Worm (Caenorhabditis elegans) whole organism, early embryonic: ENCODE results near the gene bed-3.

Experiments
- B0310.2 ChIP-seq: sonication (generic microtip); optimal IDR thresholded peaks from 2 replicates; lab custom pipeline; 2016; ENCODE audit warnings: mild to moderate bottlenecking, missing genetic modification characterization, missing compliant biosample characterization
- F13C5.2 ChIP-seq: sonication (generic microtip); optimal IDR thresholded peaks from 2 replicates; lab custom pipeline; 2017; ENCODE audit warnings: mild to moderate bottlenecking, missing genetic modification characterization, inconsistent platforms, missing compliant biosample characterization
- aly-1 ChIP-seq: sonication (generic microtip); optimal IDR thresholded peaks from 2 replicates; lab custom pipeline; 2016; ENCODE audit warnings: missing genetic modification characterization, missing compliant biosample characterization
- ama-1 ChIP-seq: fragments of 150-350 bp; optimal IDR thresholded peaks from 2 replicates; lab custom pipeline; 2014
- ceh-13 ChIP-seq: fragments of 200-800 bp; sonication (Bioruptor generic); optimal IDR thresholded peaks from 2 replicates; lab custom pipeline; 2018; ENCODE audit warnings: mild to moderate bottlenecking, missing genetic modification characterization, missing compliant biosample characterization
- ceh-36 ChIP-seq: sonication (generic microtip); optimal IDR thresholded peaks from 2 replicates; lab custom pipeline; 2016; ENCODE audit warnings: missing genetic modification characterization, inconsistent platforms, missing compliant biosample characterization
- ets-7 ChIP-seq: sonication (generic microtip); optimal IDR thresholded peaks from 2 replicates; lab custom pipeline; 2016; ENCODE audit warnings: missing genotype, missing genetic modification characterization, missing compliant biosample characterization
- flt-1 ChIP-seq: fragments of 200-800 bp; sonication (Bioruptor generic); IDR thresholded peaks from 2 replicates; pipeline ENCODE4 v1.3.6; 2022; ENCODE audit warnings: missing genetic modification characterization, missing compliant biosample characterization
- hmbx-1 ChIP-seq: sonication (generic microtip); optimal IDR thresholded peaks from 2 replicates; lab custom pipeline; 2016; ENCODE audit warnings: mild to moderate bottlenecking, missing genetic modification characterization, missing compliant biosample characterization
- hmg-4 ChIP-seq: fragments of 200-800 bp; sonication (Bioruptor generic); optimal IDR thresholded peaks from 2 replicates; lab custom pipeline; 2018; ENCODE audit warnings: mild to moderate bottlenecking, missing genetic modification characterization, missing compliant biosample characterization
- hnd-1 ChIP-seq: sonication (generic microtip); optimal IDR thresholded peaks from 2 replicates; lab custom pipeline; 2016; ENCODE audit warnings: missing genetic modification characterization, missing compliant biosample characterization
- pes-1 ChIP-seq: fragments of 200-800 bp; sonication (Bioruptor generic); IDR thresholded peaks from 2 replicates; pipeline ENCODE4 v1.3.6; 2022; ENCODE audit warnings: missing genetic modification reagents, missing genetic modification characterization, missing compliant biosample characterization
- scrt-1 ChIP-seq: fragments of 200-800 bp; sonication (Bioruptor generic); IDR thresholded peaks from 2 replicates; pipeline ENCODE4 v1.3.6; 2022; ENCODE audit warnings: missing genetic modification characterization, missing compliant biosample characterization
- sea-1 ChIP-seq: fragments of 200-800 bp; sonication (Bioruptor generic); conservative IDR thresholded peaks from 2 replicates; pipeline ENCODE4 v1.3.6; 2022; ENCODE audit warnings: missing genetic modification characterization, missing compliant biosample characterization
- tbx-11 ChIP-seq: fragments of 200-800 bp; sonication (Bioruptor generic); IDR thresholded peaks from 2 replicates; pipeline ENCODE4 v1.3.6; 2022; ENCODE audit warnings: missing genetic modification characterization, missing compliant biosample characterization
- tbx-37 ChIP-seq: fragments of 200-800 bp; sonication (Bioruptor generic); conservative IDR thresholded peaks from 2 replicates; pipeline ENCODE4 v1.3.6; 2022; ENCODE audit warnings: missing genetic modification reagents, missing genetic modification characterization, missing compliant biosample characterization
- tra-4 ChIP-seq: sonication (generic microtip); optimal IDR thresholded peaks from 2 replicates; lab custom pipeline; 2017; ENCODE audit warnings: missing genetic modification characterization, missing compliant biosample characterization

Gene bed-3

DNA sequence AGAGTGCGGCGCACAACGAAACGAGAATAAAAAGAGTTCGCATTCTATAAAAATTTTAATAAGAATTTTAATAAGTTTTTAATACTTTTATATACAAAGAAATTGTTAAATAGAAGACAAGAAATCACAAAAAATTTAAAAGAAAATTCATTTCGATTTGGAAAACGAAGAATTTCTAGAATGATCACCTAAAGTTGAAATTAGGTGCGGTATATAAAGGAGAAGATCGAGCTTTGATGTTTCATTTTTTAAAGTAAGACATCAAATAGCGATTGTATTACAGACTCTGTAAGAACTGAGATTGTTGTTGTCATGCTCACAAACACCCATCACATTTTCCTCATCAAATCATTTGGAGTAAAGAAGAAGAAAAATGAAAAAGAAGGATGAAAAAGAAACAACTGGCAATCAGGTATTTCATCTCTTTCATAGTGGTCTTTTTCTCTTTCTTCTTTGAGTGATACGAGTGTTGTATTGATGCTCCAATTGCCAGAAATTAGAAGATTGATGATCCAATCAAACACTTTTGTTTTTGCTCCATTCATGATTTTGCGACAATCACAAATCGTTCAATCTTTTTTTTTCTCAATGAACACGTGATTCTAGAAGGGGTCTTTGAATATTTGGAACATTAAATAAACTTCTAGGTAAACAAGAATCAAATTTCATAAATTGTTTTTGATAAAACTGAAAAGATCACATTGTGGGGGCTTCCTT, 12.0 kb downstream of the bed-3 start, which contains the start of gene dur-1:
Gene dur-1 (minus strand): TSS at position 51 of the 717 bp plus-strand sequence.
- no peak for TF ChIP-seq hmg-4 (GFP tag; lab: Kevin White, UChicago)
- no peak for TF ChIP-seq scrt-1 (GFP tag; lab: Robert Waterston, UW)
- TF ChIP-seq aly-1 (tag; lab: Kevin White, UChicago) = no peak
- no peak for TF ChIP-seq ets-7 (tag; lab: Kevin White, UChicago)

ce11 chrIV:9932055-9932454, 15.7 kb downstream of the bed-3 start, which contains the start of the genes trmt-10A and F25H8.2:
Gene trmt-10A, minus strand, starts transcription at chrIV:9932213.
Gene F25H8.2, plus strand, starts transcription at chrIV:9932235.
- no peak for TF ChIP-seq pes-1 (GFP tag; lab: Robert Waterston, UW)
- no peak for TF ChIP-seq aly-1 (tag; lab: Kevin White, UChicago)
- TF ChIP-seq tra-4 (tag; lab: Kevin White, UChicago) = no peak
- TF ChIP-seq sea-1 = no peak
- TF ChIP-seq F13C5.2 (tag; lab: Kevin White, UChicago) = no peak
- no peak for TF ChIP-seq scrt-1 (GFP tag; lab: Robert Waterston, UW)
- TF ChIP-seq hmg-4 (GFP tag; lab: Kevin White, UChicago) = no peak
- TF ChIP-seq tbx-11 (GFP tag; lab: Robert Waterston, UW) = no peak
- TF ChIP-seq flt-1 (GFP tag; lab: Robert Waterston, UW) = no peak
- TF ChIP-seq tbx-37 (GFP tag; lab: Robert Waterston, UW) = no peak
- TF ChIP-seq B0310.2 = no peak
- TF ChIP-seq ama-1 (lab: Kevin White, UChicago) = no peak

DNA sequence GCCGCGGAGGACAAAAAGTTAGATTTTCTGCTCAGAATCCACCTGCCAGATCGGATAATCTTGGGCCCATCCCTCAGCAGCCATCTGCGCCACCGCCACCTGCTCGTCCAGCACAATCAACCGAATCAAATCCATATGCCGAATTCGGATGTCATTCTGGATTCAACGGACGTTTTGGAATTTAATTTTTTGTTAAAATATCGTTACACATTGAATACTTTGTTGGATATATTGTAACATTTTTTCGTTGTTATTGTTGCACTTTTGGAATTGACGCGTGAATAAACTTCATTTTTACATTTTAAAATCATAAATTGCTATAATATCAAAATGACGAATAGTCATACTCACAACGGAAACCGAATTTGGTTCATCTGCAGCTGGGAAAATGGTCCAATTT, 17.3 kb downstream of the bed-3 start, which contains the start of gene spe-29:
Gene spe-29 (plus strand): TSS at position 301 of the 400 bp plus-strand sequence.
- TF ChIP-seq tbx-37 (GFP tag; lab: Robert Waterston, UW) = no peak
- no peak for TF ChIP-seq pes-1 (GFP tag; lab: Robert Waterston, UW)
- no peak for TF ChIP-seq ceh-36
- no peak for TF ChIP-seq aly-1 (tag; lab: Kevin White, UChicago)
- no peak for TF ChIP-seq ama-1 (lab: Kevin White, UChicago)
- no peak for TF ChIP-seq scrt-1 (GFP tag; lab: Robert Waterston, UW)
- TF ChIP-seq sea-1 = no peak
- no peak for TF ChIP-seq B0310.2
- TF ChIP-seq hmbx-1 = no peak
- TF ChIP-seq ceh-13 (GFP tag; lab: Kevin White, UChicago) = no peak
- TF ChIP-seq F13C5.2 (tag; lab: Kevin White, UChicago) = no peak
- no peak for TF ChIP-seq tbx-11 (GFP tag; lab: Robert Waterston, UW)
- no peak for TF ChIP-seq hnd-1 (tag; lab: Kevin White, UChicago)
- no peak for TF ChIP-seq hmg-4 (GFP tag; lab: Kevin White, UChicago)

DNA sequence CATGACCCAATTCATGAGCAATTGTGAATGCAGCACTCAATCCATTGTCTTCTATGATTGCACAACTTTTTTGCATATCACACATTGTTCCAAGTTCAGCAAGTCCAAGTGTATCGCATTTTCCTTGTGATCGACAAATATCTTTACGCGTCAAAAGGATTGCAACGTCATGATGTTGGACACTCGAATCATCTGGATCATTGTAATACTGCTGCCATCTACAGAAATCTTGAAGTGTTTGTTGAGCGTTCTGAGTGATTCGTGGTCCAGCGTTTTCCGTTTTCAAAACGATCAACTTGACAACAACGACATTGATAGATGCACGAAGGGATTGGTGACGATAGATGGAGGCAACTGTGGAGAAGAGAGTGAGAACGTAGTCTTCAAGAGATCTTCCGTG, 26.9 kb downstream of the bed-3 start:
- TF ChIP-seq flt-1 (GFP tag; lab: Robert Waterston, UW) (no peak), sea-1 (no peak), F13C5.2 (tag; lab: Kevin White, UChicago) (no peak), hnd-1 (tag; lab: Kevin White, UChicago) (no peak), B0310.2 (no peak), ceh-13 (GFP tag; lab: Kevin White, UChicago) (no peak), ets-7 (tag; lab: Kevin White, UChicago) (no peak)

DNA sequence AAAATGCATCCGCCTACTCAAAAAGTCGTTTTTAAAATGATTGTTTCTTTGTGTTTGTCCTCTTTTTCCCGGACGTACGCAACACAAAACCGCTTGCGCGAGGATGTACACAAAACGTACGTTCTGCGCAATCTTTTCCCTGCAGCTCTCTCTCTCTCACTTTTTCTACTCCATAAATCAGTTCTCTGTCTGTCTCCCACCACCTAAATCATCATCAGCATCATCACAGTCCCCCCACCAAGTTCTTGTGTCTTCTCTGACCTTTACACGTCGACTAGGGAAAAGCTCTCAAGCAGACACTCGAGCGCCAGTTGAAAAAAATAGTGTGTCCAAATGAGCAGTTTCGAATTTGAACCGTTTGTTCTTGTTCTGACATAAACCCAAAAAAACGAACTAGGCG, 28.0 kb downstream of the bed-3 start:
- TF ChIP-seq tbx-11 (GFP tag; lab: Robert Waterston, UW) (no peak), sea-1 (no peak), ama-1 (lab: Kevin White, UChicago) (no peak), F13C5.2 (tag; lab: Kevin White, UChicago) (no peak), ceh-36 (no peak), hnd-1 (tag; lab: Kevin White, UChicago) (no peak), tra-4 (tag; lab: Kevin White, UChicago) (no peak), ceh-13 (GFP tag; lab: Kevin White, UChicago) (no peak), B0310.2 (no peak), hmbx-1 (no peak), aly-1 (tag; lab: Kevin White, UChicago) (no peak), hmg-4 (GFP tag; lab: Kevin White, UChicago) (no peak), ets-7 (tag; lab: Kevin White, UChicago) (no peak), flt-1 (GFP tag; lab: Robert Waterston, UW) (no peak), tbx-37 (GFP tag; lab: Robert Waterston, UW) (no peak)

ce11 chrIV:9948035-9948434, 31.7 kb downstream of the bed-3 start:
- TF ChIP-seq B0310.2 = no peak
- no peak for TF ChIP-seq ama-1 (lab: Kevin White, UChicago)
- no peak for TF ChIP-seq ceh-13 (GFP tag; lab: Kevin White, UChicago)
- TF ChIP-seq hmg-4 (GFP tag; lab: Kevin White, UChicago) = no peak
- TF ChIP-seq ets-7 (tag; lab: Kevin White, UChicago) = no peak
- no peak for TF ChIP-seq flt-1 (GFP tag; lab: Robert Waterston, UW)
- TF ChIP-seq hmbx-1 = no peak
- no peak for TF ChIP-seq sea-1
- TF ChIP-seq tra-4 (tag; lab: Kevin White, UChicago) = no peak
- TF ChIP-seq tbx-11 (GFP tag; lab: Robert Waterston, UW) = no peak
- TF ChIP-seq hnd-1 (tag; lab: Kevin White, UChicago) = no peak
- no peak for TF ChIP-seq tbx-37 (GFP tag; lab: Robert Waterston, UW)

- TF ChIP-seq hmg-4 (GFP tag; lab: Kevin White, UChicago) (no peak), hnd-1 (tag; lab: Kevin White, UChicago) (no peak), sea-1 (no peak), ama-1 (lab: Kevin White, UChicago) (no peak), tbx-11 (GFP tag; lab: Robert Waterston, UW) (no peak), aly-1 (tag; lab: Kevin White, UChicago) (no peak), B0310.2 (no peak), hmbx-1 (no peak)
These were observed 37.0 kb downstream of the bed-3 start, which contains the start of gene gon-1 for ce11 chrIV:9953333-9953732. Gene gon-1, minus strand, starts transcription at chrIV:9953433.
